Fruit fly (Drosophila melanogaster) whole organism, embryonic: ENCODE results near the gene sesB.

ENCODE experiments used
- Atf6 ChIP-seq: fragments of 200-800 bp; sonication (Bioruptor generic); IDR thresholded peaks from 2 replicates; pipeline ENCODE4 v1.3.6; 2022; ENCODE audit warnings: missing biosample characterization, missing genetic modification characterization
- B-H2 ChIP-seq: fragments of 200-800 bp; sonication (Bioruptor generic); optimal IDR thresholded peaks from 2 replicates; lab custom pipeline; 2018; ENCODE audit warnings: missing biosample characterization, mild to moderate bottlenecking, missing genetic modification characterization
- CG10147 ChIP-seq: fragments of 200-800 bp; sonication (Bioruptor generic); optimal IDR thresholded peaks from 2 replicates; lab custom pipeline; 2019; ENCODE audit warnings: missing biosample characterization, mild to moderate bottlenecking, missing genetic modification characterization, moderate library complexity
- CG10209 ChIP-seq: fragments of 200-800 bp; sonication (Bioruptor generic); optimal IDR thresholded peaks from 3 replicates; lab custom pipeline; 2017; ENCODE audit warnings: missing biosample characterization, mild to moderate bottlenecking, missing genetic modification characterization, missing genetic modification reagents
- CG10543 ChIP-seq: fragments of 200-800 bp; sonication (Bioruptor generic); optimal IDR thresholded peaks from 3 replicates; lab custom pipeline; 2017; ENCODE audit warnings: missing biosample characterization, mild to moderate bottlenecking, missing genetic modification characterization, moderate library complexity
- CG11504 ChIP-seq: fragments of 200-800 bp; sonication (Bioruptor generic); optimal IDR thresholded peaks from 3 replicates; lab custom pipeline; 2019; ENCODE audit warnings: missing biosample characterization, mild to moderate bottlenecking, missing genetic modification characterization, moderate library complexity
- CG11560 ChIP-seq: fragments of 200-800 bp; sonication (Bioruptor generic); IDR thresholded peaks from 3 replicates; pipeline ENCODE4 v1.3.6; 2022; ENCODE audit warnings: missing biosample characterization, missing genetic modification characterization
- CG12769 ChIP-seq: fragments of 200-800 bp; sonication (Bioruptor generic); optimal IDR thresholded peaks from 2 replicates; lab custom pipeline; 2019; ENCODE audit warnings: missing biosample characterization, mild to moderate bottlenecking, missing genetic modification characterization, moderate library complexity
- CG13894 ChIP-seq: fragments of 200-800 bp; sonication (Bioruptor generic); optimal IDR thresholded peaks from 3 replicates; lab custom pipeline; 2018; ENCODE audit warnings: missing biosample characterization, mild to moderate bottlenecking, missing genetic modification characterization, moderate library complexity
- CG14014 ChIP-seq: fragments of 200-800 bp; sonication (Bioruptor generic); IDR thresholded peaks from 2 replicates; pipeline ENCODE4 v1.3.6; 2022; ENCODE audit warnings: missing biosample characterization, missing genetic modification characterization
- CG15073 ChIP-seq: fragments of 200-800 bp; sonication (Bioruptor generic); optimal IDR thresholded peaks from 2 replicates; lab custom pipeline; 2016; ENCODE audit warnings: missing biosample characterization, missing genetic modification characterization
- CG1647 ChIP-seq: fragments of 200-800 bp; sonication (Bioruptor generic); optimal IDR thresholded peaks from 3 replicates; lab custom pipeline; 2016; ENCODE audit warnings: missing biosample characterization, missing genetic modification characterization
- CG17359 ChIP-seq: fragments of 200-800 bp; sonication (Bioruptor generic); optimal IDR thresholded peaks from 3 replicates; lab custom pipeline; 2018; ENCODE audit warnings: missing biosample characterization, mild to moderate bottlenecking, missing genetic modification characterization, moderate library complexity
- CG18011 ChIP-seq: fragments of 200-800 bp; sonication (Bioruptor generic); optimal IDR thresholded peaks from 2 replicates; lab custom pipeline; 2017; ENCODE audit warnings: missing biosample characterization, missing genetic modification characterization, mild to moderate bottlenecking, moderate library complexity, missing genotype
- CG2116 ChIP-seq: fragments of 200-800 bp; sonication (Bioruptor generic); optimal IDR thresholded peaks from 3 replicates; lab custom pipeline; 2018; ENCODE audit warnings: missing biosample characterization, mild to moderate bottlenecking, missing genetic modification characterization
- CG2889 ChIP-seq: fragments of 200-800 bp; sonication (Bioruptor generic); IDR thresholded peaks from 3 replicates; pipeline ENCODE4 v1.3.6; 2022; ENCODE audit warnings: missing biosample characterization, missing genetic modification characterization
- CG34376 ChIP-seq: fragments of 200-800 bp; sonication (Bioruptor generic); optimal IDR thresholded peaks from 2 replicates; lab custom pipeline; 2018; ENCODE audit warnings: missing biosample characterization, mild to moderate bottlenecking, missing genetic modification characterization
- CG3838 ChIP-seq: fragments of 200-800 bp; sonication (Bioruptor generic); optimal IDR thresholded peaks from 3 replicates; lab custom pipeline; 2016; ENCODE audit warnings: missing biosample characterization, missing genetic modification characterization
- CG3847 ChIP-seq: fragments of 200-800 bp; sonication (Bioruptor generic); IDR thresholded peaks from 2 replicates; pipeline ENCODE4 v1.3.6; 2022; ENCODE audit warnings: missing biosample characterization, missing genetic modification characterization
- CG4328 ChIP-seq: fragments of 200-800 bp; sonication (Bioruptor generic); optimal IDR thresholded peaks from 3 replicates; lab custom pipeline; 2017; ENCODE audit warnings: missing biosample characterization, missing genetic modification reagents, missing genetic modification characterization
- CG4707 ChIP-seq: fragments of 200-800 bp; sonication (Bioruptor generic); optimal IDR thresholded peaks from 2 replicates; lab custom pipeline; 2018; ENCODE audit warnings: missing biosample characterization, mild to moderate bottlenecking, missing genetic modification characterization, moderate library complexity
- CG7271 ChIP-seq: fragments of 200-800 bp; sonication (Bioruptor generic); optimal IDR thresholded peaks from 2 replicates; lab custom pipeline; 2018; ENCODE audit warnings: missing biosample characterization, mild to moderate bottlenecking, missing genetic modification characterization, moderate library complexity
- CG7786 ChIP-seq: fragments of 200-800 bp; sonication (Bioruptor generic); optimal IDR thresholded peaks from 2 replicates; lab custom pipeline; 2016; ENCODE audit warnings: missing biosample characterization, missing genetic modification characterization
- CG7839 ChIP-seq: fragments of 200-800 bp; sonication (Bioruptor generic); optimal IDR thresholded peaks from 3 replicates; lab custom pipeline; 2018; ENCODE audit warnings: missing biosample characterization, mild to moderate bottlenecking, missing genetic modification characterization, moderate library complexity
- CG8359 ChIP-seq: fragments of 200-800 bp; sonication (Bioruptor generic); optimal IDR thresholded peaks from 2 replicates; lab custom pipeline; 2017; ENCODE audit warnings: missing biosample characterization, mild to moderate bottlenecking, missing genetic modification characterization, borderline replicate concordance
- CG9932 ChIP-seq: fragments of 200-800 bp; sonication (Bioruptor generic); IDR thresholded peaks from 2 replicates; pipeline ENCODE4 v1.3.6; 2022; ENCODE audit warnings: missing biosample characterization, missing genetic modification characterization
- Deaf1 ChIP-seq: fragments of 200-800 bp; optimal IDR thresholded peaks from 3 replicates; lab custom pipeline; 2019; ENCODE audit warnings: missing biosample characterization, mild to moderate bottlenecking, missing genetic modification characterization, moderate library complexity
- Dll ChIP-seq: fragments of 200-800 bp; sonication (Bioruptor generic); IDR thresholded peaks from 4 replicates; pipeline ENCODE4 v1.3.6; 2022; ENCODE audit warnings: missing biosample characterization, missing genetic modification characterization; ENCODE audit not compliant: partially characterized antibody
- Ets65A ChIP-seq: fragments of 200-800 bp; sonication (Bioruptor generic); peaks from one replicate; lab custom pipeline; 2016; ENCODE audit warnings: missing biosample characterization, missing genetic modification characterization
- Fer3 ChIP-seq: fragments of 200-800 bp; sonication (Bioruptor generic); optimal IDR thresholded peaks from 2 replicates; lab custom pipeline; 2018; ENCODE audit warnings: missing biosample characterization, mild to moderate bottlenecking, missing genetic modification characterization, moderate library complexity
- Med ChIP-seq: fragments of 200-800 bp; sonication (Bioruptor generic); peaks from one replicate; lab custom pipeline; 2016; ENCODE audit warnings: missing biosample characterization, missing genetic modification characterization, mild to moderate bottlenecking, inconsistent platforms, moderate library complexity
- PHDP ChIP-seq: fragments of 200-800 bp; sonication (Bioruptor generic); optimal IDR thresholded peaks from 3 replicates; lab custom pipeline; 2018; ENCODE audit warnings: missing biosample characterization, mild to moderate bottlenecking, missing genetic modification characterization, moderate library complexity
- Rfx ChIP-seq: fragments of 200-800 bp; sonication (Bioruptor generic); IDR thresholded peaks from 2 replicates; pipeline ENCODE4 v1.3.6; 2022; ENCODE audit warnings: missing biosample characterization, missing genetic modification characterization
- abd-A ChIP-seq: fragments of 200-800 bp; sonication (Bioruptor generic); optimal IDR thresholded peaks from 3 replicates; lab custom pipeline; 2019; ENCODE audit warnings: missing biosample characterization, mild to moderate bottlenecking, missing genetic modification characterization, moderate library complexity
- amos ChIP-seq: fragments of 200-800 bp; sonication (Bioruptor generic); IDR thresholded peaks from 2 replicates; pipeline ENCODE4 v1.3.6; 2022; ENCODE audit warnings: missing biosample characterization, missing genetic modification characterization; ENCODE audit not compliant: partially characterized antibody
- chinmo ChIP-seq: fragments of 200-800 bp; sonication (Bioruptor generic); IDR thresholded peaks from 4 replicates; pipeline ENCODE4 v1.3.6; 2022; ENCODE audit warnings: missing biosample characterization, missing genetic modification characterization; ENCODE audit not compliant: partially characterized antibody
- eyg ChIP-seq: fragments of 200-800 bp; sonication (Bioruptor generic); optimal IDR thresholded peaks from 3 replicates; lab custom pipeline; 2016; ENCODE audit warnings: missing biosample characterization, missing genetic modification characterization
- grau ChIP-seq: fragments of 200-800 bp; optimal IDR thresholded peaks from 3 replicates; lab custom pipeline; 2019; ENCODE audit warnings: missing biosample characterization, mild to moderate bottlenecking, missing genetic modification characterization, moderate library complexity
- ind ChIP-seq: fragments of 200-800 bp; sonication (Bioruptor generic); optimal IDR thresholded peaks from 3 replicates; lab custom pipeline; 2016; ENCODE audit warnings: missing biosample characterization, missing genetic modification characterization
- maf-S ChIP-seq: fragments of 200-800 bp; sonication (Bioruptor generic); optimal IDR thresholded peaks from 2 replicates; lab custom pipeline; 2016; ENCODE audit warnings: missing biosample characterization, missing genetic modification characterization
- oc ChIP-seq: fragments of 200-800 bp; sonication (Bioruptor generic); optimal IDR thresholded peaks from 2 replicates; lab custom pipeline; 2018; ENCODE audit warnings: missing biosample characterization, mild to moderate bottlenecking, missing genetic modification characterization, moderate library complexity
- pnt ChIP-seq: fragments of 200-800 bp; sonication (Bioruptor generic); optimal IDR thresholded peaks from 3 replicates; lab custom pipeline; 2016; ENCODE audit warnings: missing biosample characterization, missing genetic modification characterization
- prd ChIP-seq, 3 experiments: fragments of >200 bp in 2 of 3; fragments of 200-800 bp in 1 of 3; sonication (Bioruptor generic) in 1 of 3; optimal IDR thresholded peaks in 2 of 3; IDR thresholded peaks in 1 of 3; 2 replicates in 2 of 3; 3 replicates in 1 of 3; pipeline versions ENCODE4 v1.3.6 to Lab custom; 2017 to 2022; ENCODE audit warnings: missing biosample characterization in 1 of 3, missing genetic modification characterization in 1 of 3
- scrt ChIP-seq: fragments of 200-800 bp; sonication (Bioruptor generic); optimal IDR thresholded peaks from 2 replicates; lab custom pipeline; 2018; ENCODE audit warnings: missing biosample characterization, mild to moderate bottlenecking, missing genetic modification characterization, moderate library complexity
- sob ChIP-seq: fragments of 200-800 bp; sonication (Bioruptor generic); IDR thresholded peaks from 2 replicates; pipeline ENCODE4 v1.3.6; 2022; ENCODE audit warnings: missing biosample characterization, missing genetic modification characterization
- sr ChIP-seq: fragments of 200-800 bp; sonication (Bioruptor generic); IDR thresholded peaks from 3 replicates; pipeline ENCODE4 v1.3.6; 2022; ENCODE audit warnings: missing biosample characterization, missing genetic modification characterization
- ssp ChIP-seq: fragments of 200-800 bp; sonication (Bioruptor generic); IDR thresholded peaks from 2 replicates; pipeline ENCODE4 v1.3.6; 2022; ENCODE audit warnings: missing biosample characterization, missing genetic modification characterization
- sug ChIP-seq: fragments of 200-800 bp; optimal IDR thresholded peaks from 2 replicates; lab custom pipeline; 2019; ENCODE audit warnings: missing biosample characterization, mild to moderate bottlenecking, missing genetic modification characterization, moderate library complexity
- zfh2 ChIP-seq: fragments of 200-800 bp; sonication (Bioruptor generic); optimal IDR thresholded peaks from 2 replicates; lab custom pipeline; 2016; ENCODE audit warnings: missing biosample characterization, missing genetic modification characterization

Gene sesB

DNA sequence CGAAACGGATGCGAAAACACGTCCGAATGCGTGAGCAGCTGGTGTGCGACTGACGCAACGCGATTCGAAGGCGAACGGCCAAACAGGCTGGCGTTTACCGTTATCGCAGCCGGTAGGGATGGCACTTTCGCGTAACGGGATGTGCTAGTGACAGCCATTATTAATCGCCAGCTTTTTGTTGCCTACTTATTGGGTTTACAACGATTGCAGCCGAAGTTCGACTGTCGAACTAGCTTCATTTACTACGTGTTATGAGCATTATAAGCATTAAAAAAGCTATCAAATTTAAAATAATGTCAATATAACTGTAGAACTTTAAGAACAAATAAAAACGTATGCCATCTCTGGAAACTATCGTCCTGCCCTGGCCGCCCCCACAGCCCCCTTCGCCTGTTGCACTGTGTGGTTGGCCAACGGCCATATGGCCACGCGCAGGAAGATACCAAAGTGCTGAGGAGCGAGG, 29.1 kb downstream of the sesB start, which contains the start of gene Rph (continued):
- TF ChIP-seq CG7839 (peak; percentile 11), CG7786 (peak; percentile 21), CG7271 (tag; lab: Kevin White, UChicago) (no peak), CG2116 (GFP tag; lab: Kevin White, UChicago) (no peak), CG14014 (0 out of 2 replicates have a peak, but pooled peaks have one; percentile 16), Ets65A (peak; percentile 90), Dll (GFP tag; lab: Robert Waterston, UW) (peak; percentile 46; the same call in 2 of the 4 replicates), CG3838 (GFP tag; lab: Kevin White, UChicago) (no peak), CG3847 (peak; percentile 30; the same call in 1 of the 2 replicates), CG17359 (peak; percentile 11), sug (tag; lab: Kevin White, UChicago) (peak; percentile 23), CG10209 (GFP tag; lab: Kevin White, UChicago) (peak; percentile 13), CG11504 (tag; lab: Kevin White, UChicago) (peak; percentile 22), CG18011 (GFP tag; lab: Kevin White, UChicago) (no peak), CG34376 (peak; percentile 18), sr (GFP tag; lab: Robert Waterston, UW) (no peak), CG1647 (GFP tag; lab: Kevin White, UChicago) (no peak), Med (GFP tag; lab: Kevin White, UChicago) (peak; percentile 81), maf-S (GFP tag; lab: Kevin White, UChicago) (no peak), grau (tag; lab: Kevin White, UChicago) (peak; percentile 10), CG2889 (no peak), ssp (GFP tag; lab: Robert Waterston, UW) (peak; percentile 11; the same call in 1 of the 2 replicates), eyg (GFP tag; lab: Kevin White, UChicago) (no peak), CG13894 (tag; lab: Kevin White, UChicago) (peak; percentile 40), CG11560 (tag; lab: Robert Waterston, UW) (0 out of 3 replicates have a peak, but pooled peaks have one; percentile 16), CG10543 (GFP tag; lab: Kevin White, UChicago) (peak; percentile 52), CG15073 (GFP tag; lab: Kevin White, UChicago) (no peak), sob (0 out of 2 replicates have a peak, but pooled peaks have one; percentile 26), Rfx (GFP tag; lab: Robert Waterston, UW) (0 out of 2 replicates have a peak, but pooled peaks have one; percentile 17), pnt (GFP tag; lab: Kevin White, UChicago) (no peak), abd-A (tag; lab: Kevin White, UChicago) (peak; percentile 32), oc (tag; lab: Kevin White, UChicago) (no peak), amos (peak; percentile 36; the same call in 1 of the 2 replicates), CG4707 (GFP tag; lab: Kevin White, UChicago) (no peak), CG4328 (no peak), CG12769 (peak; percentile 23), prd (optimal IDR thresholded peaks at IDR 0.05; lab: Kevin White, UChicago) (no peak), prd (GFP tag; IDR thresholded peaks at IDR 0.05; lab: Robert Waterston, UW) (peak; percentile 44; the same call in 1 of the 3 replicates), Atf6 (GFP tag; lab: Robert Waterston, UW) (0 out of 2 replicates have a peak, but pooled peaks have one; percentile 42), Deaf1 (tag; lab: Kevin White, UChicago) (peak; percentile 36), PHDP (tag; lab: Kevin White, UChicago) (no peak), ind (GFP tag; lab: Kevin White, UChicago) (no peak), CG10147 (GFP tag; lab: Kevin White, UChicago) (peak; percentile 31), B-H2 (GFP tag; lab: Kevin White, UChicago) (peak; percentile 1), zfh2 (GFP tag; lab: Kevin White, UChicago) (peak; percentile 27), CG8359 (GFP tag; lab: Kevin White, UChicago) (no peak), chinmo (0 out of 4 replicates have a peak, but pooled peaks have one; percentile 21), Fer3 (tag; lab: Kevin White, UChicago) (peak; percentile 11), scrt (GFP tag; lab: Kevin White, UChicago) (peak; percentile 82), CG9932 (GFP tag; lab: Robert Waterston, UW) (peak; percentile 50)
